Worm (Caenorhabditis elegans) whole organism, L3 larva: ENCODE data around the gene cutl-4.

Experiments used
- elt-2 ChIP-seq: sonication (generic microtip); optimal IDR thresholded peaks from 2 replicates; lab custom pipeline; 2016; ENCODE audit warnings: missing genetic modification reagents, mild to moderate bottlenecking, missing genetic modification characterization, missing compliant biosample characterization
- fkh-10 ChIP-seq: sonication (generic microtip); optimal IDR thresholded peaks from 2 replicates; lab custom pipeline; 2017; ENCODE audit warnings: missing biosample characterization, missing genetic modification reagents, missing genetic modification characterization
- nhr-11 ChIP-seq: fragments of 150-350 bp; optimal IDR thresholded peaks from 2 replicates; lab custom pipeline; 2014; ENCODE audit warnings: missing biosample characterization, missing genetic modification characterization
- nhr-12 ChIP-seq: fragments of 150-350 bp; optimal IDR thresholded peaks from 2 replicates; lab custom pipeline; 2014; ENCODE audit warnings: missing biosample characterization, missing genetic modification characterization
- nhr-237 ChIP-seq: fragments of 150-350 bp; optimal IDR thresholded peaks from 2 replicates; lab custom pipeline; 2014; ENCODE audit warnings: missing biosample characterization, missing genetic modification characterization
- pha-4 ChIP-seq: fragments of 150-350 bp; optimal IDR thresholded peaks from 2 replicates; lab custom pipeline; 2014; ENCODE audit warnings: missing biosample characterization, missing genetic modification reagents, missing genetic modification characterization
- skn-1 ChIP-seq: fragments of 150-350 bp; optimal IDR thresholded peaks from 2 replicates; lab custom pipeline; 2014; ENCODE audit warnings: missing biosample characterization, missing genetic modification characterization
- snpc-4 ChIP-seq: fragments of 150-350 bp; optimal IDR thresholded peaks from 2 replicates; lab custom pipeline; 2014; ENCODE audit warnings: missing biosample characterization, missing genetic modification characterization
- unc-62 ChIP-seq: fragments of 150-350 bp; sonication (generic microtip); optimal IDR thresholded peaks from 4 replicates; lab custom pipeline; 2014; ENCODE audit warnings: missing biosample characterization, missing genetic modification reagents, missing genetic modification characterization
- zag-1 ChIP-seq: fragments of 150-350 bp; optimal IDR thresholded peaks from 2 replicates; lab custom pipeline; 2014; ENCODE audit warnings: missing biosample characterization, missing genetic modification characterization
- ztf-11 ChIP-seq: fragments of 150-350 bp; optimal IDR thresholded peaks from 2 replicates; lab custom pipeline; 2014; ENCODE audit warnings: missing biosample characterization, missing genetic modification characterization

- TF ChIP-seq nhr-12 (no peak), fkh-10 (no peak), skn-1 (tag; lab: Kevin White, UChicago) (no peak), elt-2 (tag; lab: Kevin White, UChicago) (no peak), nhr-11 (no peak), zag-1 (no peak), pha-4 (no peak), snpc-4 (tag; lab: Kevin White, UChicago) (no peak), unc-62 (GFP tag; lab: Kevin White, UChicago) (no peak), nhr-237 (tag; lab: Kevin White, UChicago) (no peak), ztf-11 (no peak)
These were observed 43.9 kb downstream of the cutl-4 start, which contains the start of gene Y26G10.1 for ce11 chrV:17695802-17696201.
